Fruit fly (Drosophila melanogaster) whole organism, pupa: ENCODE data around the gene ldbr.

Experiments
- CG10348 ChIP-seq: fragments of 200-800 bp; sonication (Bioruptor generic); IDR thresholded peaks from 2 replicates; pipeline ENCODE4 v1.3.6; 2022; ENCODE audit warnings: missing biosample characterization, missing genetic modification characterization
- CG12605 ChIP-seq: fragments of 200-800 bp; sonication (Bioruptor generic); IDR thresholded peaks from 2 replicates; pipeline ENCODE4 v1.3.6; 2022; ENCODE audit warnings: missing biosample characterization, missing genetic modification characterization
- CG13204 ChIP-seq: fragments of 200-800 bp; sonication (Bioruptor generic); optimal IDR thresholded peaks from 2 replicates; lab custom pipeline; 2018; ENCODE audit warnings: missing biosample characterization, mild to moderate bottlenecking, missing genetic modification characterization, moderate library complexity
- CG14655 ChIP-seq: fragments of 200-800 bp; sonication (Bioruptor generic); optimal IDR thresholded peaks from 3 replicates; lab custom pipeline; 2017; ENCODE audit warnings: mild to moderate bottlenecking, missing biosample characterization, missing genetic modification reagents, missing genetic modification characterization
- CG15710 ChIP-seq: fragments of 200-800 bp; sonication (Bioruptor generic); optimal IDR thresholded peaks from 2 replicates; lab custom pipeline; 2018; ENCODE audit warnings: missing biosample characterization, mild to moderate bottlenecking, missing genetic modification characterization, moderate library complexity
- CG17806 ChIP-seq: fragments of 200-800 bp; sonication (Bioruptor generic); optimal IDR thresholded peaks from 2 replicates; lab custom pipeline; 2018; ENCODE audit warnings: missing biosample characterization, mild to moderate bottlenecking, missing genetic modification characterization, moderate library complexity
- CG32121 ChIP-seq: fragments of 200-800 bp; sonication (Bioruptor generic); IDR thresholded peaks from 2 replicates; pipeline ENCODE4 v1.3.6; 2022; ENCODE audit warnings: missing biosample characterization, missing genetic modification characterization
- CG34367 ChIP-seq: fragments of 200-800 bp; sonication (Bioruptor generic); optimal IDR thresholded peaks from 2 replicates; lab custom pipeline; 2018; ENCODE audit warnings: missing biosample characterization, mild to moderate bottlenecking, missing genetic modification characterization
- CG4496 ChIP-seq: fragments of 200-800 bp; sonication (Bioruptor generic); IDR thresholded peaks from 3 replicates; pipeline ENCODE4 v1.3.6; 2022; ENCODE audit warnings: missing biosample characterization, missing genetic modification characterization
- CG8159 ChIP-seq: fragments of 200-800 bp; sonication (Bioruptor generic); optimal IDR thresholded peaks from 3 replicates; lab custom pipeline; 2018; ENCODE audit warnings: missing biosample characterization, mild to moderate bottlenecking, missing genetic modification characterization, moderate library complexity
- CG8301 ChIP-seq: fragments of 200-800 bp; sonication (Bioruptor generic); optimal IDR thresholded peaks from 2 replicates; lab custom pipeline; 2018; ENCODE audit warnings: missing biosample characterization, mild to moderate bottlenecking, missing genetic modification characterization
- CG9948 ChIP-seq: fragments of 200-800 bp; sonication (Bioruptor generic); optimal IDR thresholded peaks from 2 replicates; lab custom pipeline; 2018; ENCODE audit warnings: missing biosample characterization, mild to moderate bottlenecking, missing genetic modification characterization, moderate library complexity
- D1 ChIP-seq: fragments of 200-800 bp; sonication (Bioruptor generic); optimal IDR thresholded peaks from 2 replicates; lab custom pipeline; 2018; ENCODE audit warnings: missing biosample characterization, mild to moderate bottlenecking, missing genetic modification characterization, moderate library complexity
- EcR ChIP-seq: fragments of 200-800 bp; sonication (Bioruptor generic); optimal IDR thresholded peaks from 3 replicates; lab custom pipeline; 2019; ENCODE audit warnings: missing biosample characterization, missing genetic modification characterization, mild to moderate bottlenecking, moderate library complexity, missing genetic modification reagents
- Ets98B ChIP-seq: fragments of 200-800 bp; sonication (Bioruptor generic); IDR thresholded peaks from 2 replicates; pipeline ENCODE4 v1.3.6; 2022; ENCODE audit warnings: missing biosample characterization, missing genetic modification characterization
- Pif1A ChIP-seq: fragments of 200-800 bp; sonication (Bioruptor generic); optimal IDR thresholded peaks from 3 replicates; lab custom pipeline; 2016; ENCODE audit warnings: missing biosample characterization, missing genetic modification characterization
- Pif1B ChIP-seq: fragments of 200-800 bp; sonication (Bioruptor generic); optimal IDR thresholded peaks from 3 replicates; lab custom pipeline; 2016; ENCODE audit warnings: missing biosample characterization, missing genetic modification characterization
- Snoo ChIP-seq: fragments of 200-800 bp; sonication (Bioruptor generic); optimal IDR thresholded peaks from 3 replicates; lab custom pipeline; 2017; ENCODE audit warnings: missing biosample characterization, mild to moderate bottlenecking, missing genetic modification characterization, inconsistent platforms
- fd96Ca ChIP-seq: fragments of 200-800 bp; sonication (Bioruptor generic); IDR thresholded peaks from 3 replicates; pipeline ENCODE4 v1.3.6; 2022; ENCODE audit warnings: missing biosample characterization, missing genetic modification characterization
- gl ChIP-seq: fragments of 200-800 bp; sonication (Bioruptor generic); optimal IDR thresholded peaks from 2 replicates; lab custom pipeline; 2018; ENCODE audit warnings: missing biosample characterization, mild to moderate bottlenecking, missing genetic modification characterization
- rn ChIP-seq: fragments of 200-800 bp; sonication (Bioruptor generic); IDR thresholded peaks from 2 replicates; pipeline ENCODE4 v1.3.6; 2022; ENCODE audit warnings: missing biosample characterization, missing genetic modification characterization

The ldbr gene

dm6 chr3L:8077207-8077606, 44.4 kb upstream of the ldbr start:
- no peak for TF ChIP-seq CG8159 (tag; lab: Kevin White, UChicago)
- no peak for TF ChIP-seq CG34367 (tag; lab: Kevin White, UChicago)
- TF ChIP-seq CG13204: no peak
- TF ChIP-seq D1 (tag; lab: Kevin White, UChicago): peak; percentile 12
- peak; percentile 51; the same call in 1 of the 2 replicates for TF ChIP-seq Ets98B (GFP tag; lab: Robert Waterston, UW)
- peak; percentile 40 for TF ChIP-seq CG12605 (GFP tag; lab: Robert Waterston, UW)
- peak; percentile 20 for TF ChIP-seq CG8301 (tag; lab: Kevin White, UChicago)
- TF ChIP-seq Pif1B (GFP tag; lab: Kevin White, UChicago): peak; percentile 39
- no peak for TF ChIP-seq CG15710 (tag; lab: Kevin White, UChicago)
- no peak for TF ChIP-seq gl
- TF ChIP-seq CG4496 (GFP tag; lab: Robert Waterston, UW): peak; percentile 64; the same call in 2 of the 3 replicates
- TF ChIP-seq CG32121 (GFP tag; lab: Robert Waterston, UW): 0 out of 2 replicates have a peak, but pooled peaks have one; percentile 20
- peak; percentile 35 for TF ChIP-seq EcR (GFP tag; lab: Kevin White, UChicago)
- no peak for TF ChIP-seq CG17806 (tag; lab: Kevin White, UChicago)
- TF ChIP-seq CG10348 (GFP tag; lab: Robert Waterston, UW): no peak
- TF ChIP-seq Snoo (tag; lab: Kevin White, UChicago): peak; percentile 12
- TF ChIP-seq CG14655 (GFP tag; lab: Kevin White, UChicago): no peak
- no peak for TF ChIP-seq rn (GFP tag; lab: Robert Waterston, UW)
- TF ChIP-seq Pif1A (GFP tag; lab: Kevin White, UChicago): peak; percentile 5
- TF ChIP-seq fd96Ca (GFP tag; lab: Robert Waterston, UW): no peak
- no peak for TF ChIP-seq CG9948

dm6 chr3L:8077953-8078352, 43.7 kb upstream of the ldbr start:
- TF ChIP-seq CG9948: no peak
- TF ChIP-seq CG13204: no peak
- TF ChIP-seq EcR (GFP tag; lab: Kevin White, UChicago): no peak
- no peak for TF ChIP-seq Ets98B (GFP tag; lab: Robert Waterston, UW)
- TF ChIP-seq Snoo (tag; lab: Kevin White, UChicago): no peak
- no peak for TF ChIP-seq CG17806 (tag; lab: Kevin White, UChicago)
- no peak for TF ChIP-seq Pif1A (GFP tag; lab: Kevin White, UChicago)
- no peak for TF ChIP-seq CG10348 (GFP tag; lab: Robert Waterston, UW)
- no peak for TF ChIP-seq fd96Ca (GFP tag; lab: Robert Waterston, UW)
- TF ChIP-seq, all 21 proteins: peak for 0

DNA sequence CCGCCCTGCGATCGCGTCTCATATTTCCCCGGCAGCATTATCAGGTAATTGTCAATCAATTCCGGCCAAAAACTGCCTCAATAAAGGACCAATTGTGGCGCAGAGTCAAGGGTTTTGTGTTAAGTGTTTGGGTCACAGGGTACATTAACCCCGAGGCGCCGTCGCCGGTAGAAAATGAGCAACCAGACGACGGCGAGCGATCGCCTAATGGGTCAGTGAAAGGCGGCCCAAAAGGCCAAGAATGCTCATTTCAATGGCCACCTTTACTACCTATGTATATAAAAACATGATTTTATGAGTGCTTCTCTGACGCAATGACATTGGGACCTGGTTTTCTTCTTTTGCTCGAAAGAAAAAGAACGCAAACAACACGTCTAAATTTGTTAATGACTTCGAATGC, 42.0 kb upstream of the ldbr start:
- TF ChIP-seq Snoo (tag; lab: Kevin White, UChicago): no peak
- no peak for TF ChIP-seq Pif1B (GFP tag; lab: Kevin White, UChicago)
- no peak for TF ChIP-seq CG4496 (GFP tag; lab: Robert Waterston, UW)
- no peak for TF ChIP-seq CG14655 (GFP tag; lab: Kevin White, UChicago)
- no peak for TF ChIP-seq CG10348 (GFP tag; lab: Robert Waterston, UW)
- TF ChIP-seq Ets98B (GFP tag; lab: Robert Waterston, UW): no peak
- TF ChIP-seq Pif1A (GFP tag; lab: Kevin White, UChicago): no peak
- no peak for TF ChIP-seq CG13204
- TF ChIP-seq CG8301 (tag; lab: Kevin White, UChicago): no peak
- TF ChIP-seq D1 (tag; lab: Kevin White, UChicago): no peak
- no peak for TF ChIP-seq CG34367 (tag; lab: Kevin White, UChicago)
- no peak for TF ChIP-seq CG32121 (GFP tag; lab: Robert Waterston, UW)
- no peak for TF ChIP-seq CG17806 (tag; lab: Kevin White, UChicago)
- no peak for TF ChIP-seq EcR (GFP tag; lab: Kevin White, UChicago)

DNA sequence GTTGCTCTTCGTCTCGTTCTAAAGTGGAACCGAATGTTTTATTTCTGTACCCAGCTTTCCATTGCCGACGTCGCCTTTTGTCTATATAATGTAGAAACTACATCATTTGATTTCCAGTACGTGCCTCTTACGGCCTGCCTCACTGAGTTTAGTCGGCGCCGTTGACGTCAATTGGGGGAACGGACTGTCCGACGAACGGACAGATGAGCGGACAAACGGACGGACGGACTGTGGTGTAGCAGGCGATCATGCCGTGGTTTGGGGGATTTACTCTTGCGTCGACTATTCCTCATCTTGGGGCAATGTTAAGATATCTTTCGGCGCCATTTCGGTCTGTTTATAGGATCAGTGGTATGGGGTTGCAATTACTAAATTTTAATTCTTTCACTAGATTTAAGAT, 40.8 kb upstream of the ldbr start:
- TF ChIP-seq CG14655 (GFP tag; lab: Kevin White, UChicago) (no peak), CG4496 (GFP tag; lab: Robert Waterston, UW) (no peak), fd96Ca (GFP tag; lab: Robert Waterston, UW) (no peak), CG13204 (no peak), Pif1B (GFP tag; lab: Kevin White, UChicago) (no peak), Ets98B (GFP tag; lab: Robert Waterston, UW) (no peak), CG8301 (tag; lab: Kevin White, UChicago) (no peak), CG34367 (tag; lab: Kevin White, UChicago) (no peak), Pif1A (GFP tag; lab: Kevin White, UChicago) (no peak)

dm6 chr3L:8081822-8082221, 39.8 kb upstream of the ldbr start:
- TF ChIP-seq rn (GFP tag; lab: Robert Waterston, UW) (no peak), Ets98B (GFP tag; lab: Robert Waterston, UW) (peak; percentile 74; the same call in 1 of the 2 replicates), CG14655 (GFP tag; lab: Kevin White, UChicago) (no peak), EcR (GFP tag; lab: Kevin White, UChicago) (peak; percentile 28), CG34367 (tag; lab: Kevin White, UChicago) (peak; percentile 14), CG17806 (tag; lab: Kevin White, UChicago) (no peak), CG32121 (GFP tag; lab: Robert Waterston, UW) (peak; percentile 21; the same call in 1 of the 2 replicates), CG12605 (GFP tag; lab: Robert Waterston, UW) (peak; percentile 72), CG10348 (GFP tag; lab: Robert Waterston, UW) (no peak), CG4496 (GFP tag; lab: Robert Waterston, UW) (peak; percentile 49; the same call in 1 of the 3 replicates), CG15710 (tag; lab: Kevin White, UChicago) (peak; percentile 2), CG8159 (tag; lab: Kevin White, UChicago) (peak; percentile 49), CG9948 (no peak), gl (no peak), Snoo (tag; lab: Kevin White, UChicago) (peak; percentile 59), CG13204 (no peak), D1 (tag; lab: Kevin White, UChicago) (no peak), CG8301 (tag; lab: Kevin White, UChicago) (peak; percentile 11), fd96Ca (GFP tag; lab: Robert Waterston, UW) (no peak), Pif1B (GFP tag; lab: Kevin White, UChicago) (peak; percentile 66), Pif1A (GFP tag; lab: Kevin White, UChicago) (peak; percentile 75)
